Fruit fly (Drosophila melanogaster): ENCODE measurements around the gene CG5199.

dm6 chr3L:20436069-20436468 is 16.6 kb downstream of the CG5199 start, which contains the start of the genes mRpL15 and CtIP:
- TF ChIP-seq CTCF (optimal IDR thresholded peaks at IDR 0.05) = no peak
- TF ChIP-seq CG8478 (optimal IDR thresholded peaks at IDR 0.05) = no peak
